Worm (Caenorhabditis elegans) whole organism, dauer: Measurements from ENCODE around the gene R08C7.5.

Source experiments
- unc-62 ChIP-seq: sonication (generic microtip); optimal IDR thresholded peaks from 2 replicates; lab custom pipeline; 2017; ENCODE audit warnings: missing biosample characterization, missing genetic modification reagents, missing genetic modification characterization

Gene R08C7.5

ce11 chrIV:4472418-4473173, 42.6 kb downstream of the R08C7.5 start:
- no peak for TF ChIP-seq unc-62 (GFP tag; lab: Kevin White, UChicago)

- no peak for TF ChIP-seq unc-62 (GFP tag; lab: Kevin White, UChicago)
These were observed 43.7 kb downstream of the R08C7.5 start for ce11 chrIV:4473767-4474166.

ce11 chrIV:4475362-4476086, 45.5 kb downstream of the R08C7.5 start:
- TF ChIP-seq unc-62 (GFP tag; lab: Kevin White, UChicago), result no peak

ce11 chrIV:4477009-4477471, 47.0 kb downstream of the R08C7.5 start, which contains the start of gene M01H9.3:
Gene M01H9.3 (minus strand): TSS chrIV:4477059.
- TF ChIP-seq unc-62 (GFP tag; lab: Kevin White, UChicago), result no peak

ce11 chrIV:4478612-4479011, 48.6 kb downstream of the R08C7.5 start:
- TF ChIP-seq unc-62 (GFP tag; lab: Kevin White, UChicago), result no peak

ce11 chrIV:4480027-4480426, 50.0 kb downstream of the R08C7.5 start, which contains the start of gene M01H9.10:
Gene M01H9.10 (minus strand): TSS chrIV:4480127.
- no peak for TF ChIP-seq unc-62 (GFP tag; lab: Kevin White, UChicago)

ce11 chrIV:4481298-4481697, 51.3 kb downstream of the R08C7.5 start:
- TF ChIP-seq unc-62 (GFP tag; lab: Kevin White, UChicago), result no peak
